Fruit fly (Drosophila melanogaster): ENCODE results near the gene Tsp26A.

dm6 chr2L:6048542-6048941 is 48.5 kb downstream of the Tsp26A start, which contains the start of the genes CG34179 and slmo:
- TF ChIP-seq CG8478 (optimal IDR thresholded peaks at IDR 0.05) (no peak), da (GFP tag; optimal IDR thresholded peaks at IDR 0.05) (no peak), nau (GFP tag; optimal IDR thresholded peaks at IDR 0.05) (no peak), CG8924 (tag; optimal IDR thresholded peaks at IDR 0.05) (no peak), Hr78 (GFP tag; optimal IDR thresholded peaks at IDR 0.05) (no peak), CG10267 (tag; optimal IDR thresholded peaks at IDR 0.05) (no peak), zfh2 (GFP tag; optimal IDR thresholded peaks at IDR 0.05) (no peak), Asciz (GFP tag; optimal IDR thresholded peaks at IDR 0.05) (no peak), crp (GFP tag; optimal IDR thresholded peaks at IDR 0.05) (peak; percentile 2 to 90), danr (GFP tag; IDR thresholded peaks at IDR 0.05) (no peak), CG32772 (GFP tag; IDR thresholded peaks at IDR 0.05) (no peak), hth (optimal IDR thresholded peaks at IDR 0.05) (no peak), CG13894 (tag; optimal IDR thresholded peaks at IDR 0.05) (no peak), otp (GFP tag; IDR thresholded peaks at IDR 0.05) (no peak)
